Fruit fly (Drosophila melanogaster) whole organism, embryonic: ENCODE results near the gene CG42727.

Source experiments
- CG14014 ChIP-seq: fragments of 200-800 bp; sonication (Bioruptor generic); IDR thresholded peaks from 2 replicates; pipeline ENCODE4 v1.3.6; 2022; ENCODE audit warnings: missing biosample characterization, missing genetic modification characterization
- CG17829 ChIP-seq: fragments of 200-800 bp; optimal IDR thresholded peaks from 2 replicates; lab custom pipeline; 2019; ENCODE audit warnings: missing biosample characterization, mild to moderate bottlenecking, missing genetic modification characterization, moderate library complexity
- CG3847 ChIP-seq: fragments of 200-800 bp; sonication (Bioruptor generic); IDR thresholded peaks from 2 replicates; pipeline ENCODE4 v1.3.6; 2022; ENCODE audit warnings: missing biosample characterization, missing genetic modification characterization
- CG6854 ChIP-seq: fragments of 200-800 bp; sonication (Bioruptor generic); optimal IDR thresholded peaks from 3 replicates; lab custom pipeline; 2017; ENCODE audit warnings: missing biosample characterization, mild to moderate bottlenecking, missing genetic modification characterization
- MBD-R2 ChIP-seq: fragments of 200-800 bp; sonication (Bioruptor generic); IDR thresholded peaks from 2 replicates; pipeline ENCODE4 v1.3.6; 2022; ENCODE audit warnings: missing biosample characterization, missing genetic modification characterization
- MTF-1 ChIP-seq: fragments of 200-800 bp; sonication (Bioruptor generic); optimal IDR thresholded peaks from 2 replicates; lab custom pipeline; 2018; ENCODE audit warnings: missing biosample characterization, mild to moderate bottlenecking, missing genetic modification characterization, borderline replicate concordance
- Myb ChIP-seq: fragments of 200-800 bp; sonication (Bioruptor generic); optimal IDR thresholded peaks from 2 replicates; lab custom pipeline; 2016; ENCODE audit warnings: missing biosample characterization, missing genetic modification characterization
- Rfx ChIP-seq: fragments of 200-800 bp; sonication (Bioruptor generic); IDR thresholded peaks from 2 replicates; pipeline ENCODE4 v1.3.6; 2022; ENCODE audit warnings: missing biosample characterization, missing genetic modification characterization
- Sox102F ChIP-seq: fragments of 200-800 bp; sonication (Bioruptor generic); optimal IDR thresholded peaks from 2 replicates; lab custom pipeline; 2018; ENCODE audit warnings: missing biosample characterization, mild to moderate bottlenecking, missing genetic modification characterization, moderate library complexity
- emc ChIP-seq: fragments of 200-800 bp; sonication (Bioruptor generic); optimal IDR thresholded peaks from 2 replicates; lab custom pipeline; 2016; ENCODE audit warnings: missing biosample characterization, missing genetic modification characterization
- gsb ChIP-seq: fragments of 200-800 bp; sonication (Bioruptor generic); IDR thresholded peaks from 2 replicates; pipeline ENCODE4 v1.3.6; 2022; ENCODE audit warnings: missing biosample characterization, missing genetic modification characterization
- pan ChIP-seq, 4 experiments: fragments of >200 bp in 3 of 4; fragments of 200-800 bp in 1 of 4; sonication (Bioruptor generic) in 1 of 4; optimal IDR thresholded peaks in 3 of 4; IDR thresholded peaks in 1 of 4; 2 replicates each; pipeline versions ENCODE4 v1.3.6 to Lab custom; 2017 to 2022; ENCODE audit warnings: missing biosample characterization in 2 of 4, missing genetic modification characterization in 2 of 4, mixed read lengths in 1 of 4

DNA sequence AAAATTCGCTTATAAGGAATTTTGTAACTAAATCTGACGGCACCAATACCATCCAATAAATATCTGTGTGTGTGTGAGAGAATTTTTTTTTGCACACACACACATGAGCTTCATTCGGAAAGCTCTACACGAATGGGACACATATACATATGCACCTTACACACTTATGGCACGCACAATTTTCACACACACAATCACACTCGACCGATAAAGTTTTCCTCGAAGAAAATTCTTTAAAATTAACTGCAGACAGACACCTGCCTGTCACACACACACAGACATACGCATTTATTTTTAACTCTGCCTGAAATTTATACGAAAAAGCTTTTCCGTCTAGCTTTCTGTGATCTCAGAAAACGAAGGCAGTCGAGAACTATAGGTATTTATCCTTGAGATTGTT lies 37.2 kb upstream of the CG42727 start:
- TF ChIP-seq CG14014 (no peak), Sox102F (GFP tag; lab: Kevin White, UChicago) (no peak), MTF-1 (GFP tag; lab: Kevin White, UChicago) (no peak), CG3847 (GFP tag; lab: Robert Waterston, UW) (no peak), emc (GFP tag; lab: Kevin White, UChicago) (no peak), gsb (no peak), Rfx (GFP tag; lab: Robert Waterston, UW) (no peak), CG6854 (GFP tag; lab: Kevin White, UChicago) (no peak), Myb (GFP tag; lab: Kevin White, UChicago) (no peak), MBD-R2 (GFP tag; lab: Robert Waterston, UW) (no peak), CG17829 (tag; lab: Kevin White, UChicago) (no peak), pan (optimal IDR thresholded peaks at IDR 0.05; lab: Kevin White, UChicago) (no peak), pan (GFP tag; optimal IDR thresholded peaks at IDR 0.05 in 1 of 2, IDR thresholded peaks at IDR 0.05 in 1 of 2) (no peak)
